Fruit fly (Drosophila melanogaster): Measurements from ENCODE around the gene eff.

eff gene

DNA sequence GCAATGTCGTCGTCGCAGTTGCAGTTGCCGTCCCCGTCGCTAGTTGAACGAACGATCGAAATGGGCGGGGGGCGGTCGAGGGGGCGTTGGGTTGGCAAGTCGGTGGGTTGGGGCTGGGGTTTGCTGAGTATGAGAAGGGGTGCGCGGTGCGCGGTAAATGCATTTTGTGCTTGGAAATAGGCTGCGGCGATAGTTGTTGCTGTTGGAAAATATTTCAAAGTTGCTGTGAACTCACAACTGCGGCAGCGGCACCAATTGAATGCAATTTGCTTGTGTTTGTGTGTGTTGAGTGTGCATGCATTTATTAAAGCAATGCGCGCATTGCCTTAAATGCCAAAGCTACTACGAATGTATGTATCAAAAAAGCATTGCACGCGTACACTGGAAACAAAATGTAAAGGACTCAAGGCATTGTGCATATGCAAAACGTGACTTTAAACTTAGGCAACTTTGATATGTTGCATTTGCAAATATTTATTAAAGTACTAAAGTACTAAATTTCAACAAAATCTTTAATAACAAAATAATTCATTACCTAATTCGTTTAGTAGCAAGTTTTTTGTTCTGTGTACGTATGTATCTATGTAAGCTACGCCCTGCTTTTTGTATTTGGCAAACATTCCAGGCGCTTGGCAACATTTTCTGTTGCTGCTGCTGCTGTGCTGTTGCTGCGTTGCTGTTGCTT, 26.1 kb downstream of the eff start (continued):
- no peak for TF ChIP-seq usp (GFP tag; optimal IDR thresholded peaks at IDR 0.05)
- no peak for TF ChIP-seq D (optimal IDR thresholded peaks at IDR 0.05)
- no peak for TF ChIP-seq D (GFP tag; optimal IDR thresholded peaks at IDR 0.05)
- TF ChIP-seq tll (GFP tag; optimal IDR thresholded peaks at IDR 0.05): no peak
- peak; percentile 35 for TF ChIP-seq CG13424 (tag; optimal IDR thresholded peaks at IDR 0.05)
- peak; percentile 80 for TF ChIP-seq rib (GFP tag; IDR thresholded peaks at IDR 0.05)
- peak; percentile 52; the same call in 1 of the 3 replicates for TF ChIP-seq CG2199 (GFP tag; IDR thresholded peaks at IDR 0.05)
- peak; percentile 39 for TF ChIP-seq Lhr (GFP tag; optimal IDR thresholded peaks at IDR 0.05)
- TF ChIP-seq amos (GFP tag; IDR thresholded peaks at IDR 0.05; ENCODE audit: partially characterized antibody): no peak
- TF ChIP-seq CG17186 (GFP tag; optimal IDR thresholded peaks at IDR 0.05): no peak
- no peak for TF ChIP-seq CG12769 (tag; optimal IDR thresholded peaks at IDR 0.05)
- no peak for TF ChIP-seq CG34376 (GFP tag; optimal IDR thresholded peaks at IDR 0.05)
- no peak for TF ChIP-seq dimm (GFP tag; IDR thresholded peaks at IDR 0.05)
- TF ChIP-seq Dip2 (GFP tag; IDR thresholded peaks at IDR 0.05): no peak
- TF ChIP-seq Dip3 (GFP tag; optimal IDR thresholded peaks at IDR 0.05): no peak
- no peak for TF ChIP-seq CkIIα-i1 (GFP tag; IDR thresholded peaks at IDR 0.05)
- TF ChIP-seq kni (GFP tag; optimal IDR thresholded peaks at IDR 0.05): no peak
- TF ChIP-seq slou (GFP tag; optimal IDR thresholded peaks at IDR 0.05): no peak
- TF ChIP-seq CG32532 (GFP tag; IDR thresholded peaks at IDR 0.05): no peak
- 0 out of 2 replicates have a peak, but pooled peaks have one; percentile 12 for TF ChIP-seq ap (GFP tag; IDR thresholded peaks at IDR 0.05)
- no peak for TF ChIP-seq gro (GFP tag; optimal IDR thresholded peaks at IDR 0.05)
- peak; percentile 32 for TF ChIP-seq Antp (GFP tag; optimal IDR thresholded peaks at IDR 0.05)
- TF ChIP-seq tna (GFP tag; IDR thresholded peaks at IDR 0.05; ENCODE audit: partially characterized antibody): no peak
- TF ChIP-seq Doc2 (GFP tag; IDR thresholded peaks at IDR 0.05): no peak
- TF ChIP-seq CG15479 (GFP tag; optimal IDR thresholded peaks at IDR 0.05): no peak
- TF ChIP-seq lola (GFP tag; optimal IDR thresholded peaks at IDR 0.05): peak in 1 of 3 experiments; percentile 68
- TF ChIP-seq btn (GFP tag; optimal IDR thresholded peaks at IDR 0.05): no peak
- peak; percentile 0 for TF ChIP-seq CG15696 (tag; optimal IDR thresholded peaks at IDR 0.05)
- peak; percentile 19; the same call in 1 of the 2 replicates for TF ChIP-seq CG10959 (GFP tag; IDR thresholded peaks at IDR 0.05)
- no peak for TF ChIP-seq ind (GFP tag; optimal IDR thresholded peaks at IDR 0.05)
- TF ChIP-seq ATbp (GFP tag; optimal IDR thresholded peaks at IDR 0.05): peak; percentile 63
- TF ChIP-seq ranshi (GFP tag; IDR thresholded peaks at IDR 0.05): no peak
- no peak for TF ChIP-seq sima (GFP tag; optimal IDR thresholded peaks at IDR 0.05)
- no peak for TF ChIP-seq z (GFP tag; IDR thresholded peaks at IDR 0.05)
- no peak for TF ChIP-seq NK7.1 (GFP tag; optimal IDR thresholded peaks at IDR 0.05)
- no peak for TF ChIP-seq CG12744 (GFP tag; optimal IDR thresholded peaks at IDR 0.05)

DNA sequence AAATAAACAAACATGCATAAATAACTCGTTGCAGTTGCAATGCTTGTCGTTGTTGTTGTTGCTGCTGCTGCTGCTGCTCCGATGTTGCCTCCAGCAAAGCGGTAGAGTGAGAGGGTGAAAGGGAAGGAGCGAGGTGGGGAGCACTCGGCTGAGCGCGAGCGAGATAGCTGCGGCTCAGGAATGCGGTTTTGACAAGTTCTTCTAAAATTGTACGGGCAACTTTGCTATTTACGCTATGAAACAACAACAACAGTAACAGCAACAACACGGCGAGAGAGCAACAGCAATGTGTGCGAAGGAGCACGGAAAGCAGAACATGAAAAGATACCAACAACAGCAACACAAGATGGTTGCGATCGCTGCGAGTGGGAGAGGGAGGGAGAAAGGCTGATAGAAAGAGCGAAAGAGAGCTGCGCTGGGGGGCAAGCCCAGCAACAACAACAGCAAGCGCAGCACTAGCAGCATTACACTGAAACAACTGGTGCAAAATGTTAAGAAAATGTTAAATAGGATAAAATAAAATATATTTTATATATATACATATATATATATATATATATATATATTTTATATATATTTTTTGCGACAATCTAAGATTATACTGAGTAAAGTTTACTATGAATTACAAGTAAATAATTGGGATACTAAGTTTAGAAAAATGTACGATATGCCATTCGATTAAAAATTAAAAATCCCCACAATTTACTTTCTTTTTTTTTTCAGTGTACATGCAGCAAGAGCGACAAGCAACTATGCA, 26.8 kb downstream of the eff start:
- no peak for TF ChIP-seq CG3726 (GFP tag; IDR thresholded peaks at IDR 0.05)
- TF ChIP-seq CG6854 (GFP tag; optimal IDR thresholded peaks at IDR 0.05): no peak
- no peak for TF ChIP-seq Myb (GFP tag; optimal IDR thresholded peaks at IDR 0.05)
- peak; percentile 73 for TF ChIP-seq fd102C (GFP tag; optimal IDR thresholded peaks at IDR 0.05)
- TF ChIP-seq trem (tag; optimal IDR thresholded peaks at IDR 0.05): peak; percentile 91
- peak; percentile 92 for TF ChIP-seq zf30C (GFP tag; optimal IDR thresholded peaks at IDR 0.05)
- no peak for TF ChIP-seq CG8089 (GFP tag; optimal IDR thresholded peaks at IDR 0.05)
- TF ChIP-seq vnd (GFP tag; IDR thresholded peaks at IDR 0.05; ENCODE audit: partially characterized antibody): no peak
- TF ChIP-seq CG10366 (GFP tag; IDR thresholded peaks at IDR 0.05): peak; percentile 27; the same call in 1 of the 2 replicates
- peak; percentile 42 for TF ChIP-seq twi (tag; optimal IDR thresholded peaks at IDR 0.05)
- TF ChIP-seq Max (GFP tag; optimal IDR thresholded peaks at IDR 0.05): peak; percentile 75
- no peak for TF ChIP-seq schlank (tag; optimal IDR thresholded peaks at IDR 0.05)
- peak; percentile 26 for TF ChIP-seq CrebB (tag; optimal IDR thresholded peaks at IDR 0.05)
- TF ChIP-seq Antp (GFP tag; optimal IDR thresholded peaks at IDR 0.05): no peak
- no peak for TF ChIP-seq YL-1 (GFP tag; optimal IDR thresholded peaks at IDR 0.05)

Measured in whole organism, embryonic.